Worm (Caenorhabditis elegans) whole organism, young adult: ENCODE results near the gene prx-5.
A peak's percentile ranks its signal among the peaks of the same experiment; 100 is the strongest.

Source experiments
- B0336.3 ChIP-seq: fragments of 200-800 bp; sonication (Bioruptor generic); IDR thresholded peaks from 2 replicates; pipeline ENCODE4 v1.3.6; 2022; ENCODE audit warnings: missing genetic modification characterization, missing compliant biosample characterization
- D2030.7 ChIP-seq: fragments of 200-800 bp; sonication (Bioruptor generic); IDR thresholded peaks from 2 replicates; pipeline ENCODE4 v1.3.6; 2022; ENCODE audit warnings: missing genetic modification reagents, missing genetic modification characterization, missing compliant biosample characterization
- F22D6.2 ChIP-seq: sonication (generic microtip); optimal IDR thresholded peaks from 2 replicates; lab custom pipeline; 2016; ENCODE audit warnings: mild to moderate bottlenecking, missing genetic modification characterization, missing compliant biosample characterization
- F23B12.7 ChIP-seq: sonication (generic microtip); optimal IDR thresholded peaks from 2 replicates; lab custom pipeline; 2017; ENCODE audit warnings: missing genetic modification characterization, mild to moderate bottlenecking, missing compliant biosample characterization, antibody characterized with exemption, moderate library complexity; ENCODE audit not compliant: insufficient read depth
- F33H1.4 ChIP-seq: fragments of 200-800 bp; sonication (Bioruptor generic); IDR thresholded peaks from 2 replicates; pipeline ENCODE4 v1.3.6; 2022; ENCODE audit warnings: missing genetic modification reagents, missing genetic modification characterization, missing compliant biosample characterization
- F49E8.2 ChIP-seq: sonication (generic microtip); optimal IDR thresholded peaks from 3 replicates; lab custom pipeline; 2017; ENCODE audit warnings: missing genetic modification characterization, mild to moderate bottlenecking, missing compliant biosample characterization, antibody characterized with exemption, moderate library complexity; ENCODE audit not compliant: insufficient read depth
- K11D2.4 ChIP-seq: fragments of 200-800 bp; sonication (Bioruptor generic); IDR thresholded peaks from 2 replicates; pipeline ENCODE4 v1.3.6; 2022; ENCODE audit warnings: missing genetic modification reagents, missing genetic modification characterization, missing compliant biosample characterization
- K12H6.12 ChIP-seq: fragments of 200-800 bp; sonication (Bioruptor generic); optimal IDR thresholded peaks from 2 replicates; lab custom pipeline; 2018; ENCODE audit warnings: mild to moderate bottlenecking, missing genetic modification characterization, missing compliant biosample characterization
- Y79H2A.3 ChIP-seq: fragments of 200-800 bp; sonication (Bioruptor generic); conservative IDR thresholded peaks from 2 replicates; pipeline ENCODE4 v1.3.6; 2022; ENCODE audit warnings: missing genetic modification reagents, missing genetic modification characterization, missing compliant biosample characterization
- atf-7 ChIP-seq: sonication (generic microtip); optimal IDR thresholded peaks from 2 replicates; lab custom pipeline; 2017; ENCODE audit warnings: mild to moderate bottlenecking, missing genetic modification characterization, missing compliant biosample characterization
- attf-3 ChIP-seq: fragments of 200-800 bp; sonication (Bioruptor generic); conservative IDR thresholded peaks from 2 replicates; pipeline ENCODE4 v1.3.6; 2022; ENCODE audit warnings: missing genetic modification reagents, missing genetic modification characterization, missing compliant biosample characterization
- attf-5 ChIP-seq: fragments of 200-800 bp; sonication (Bioruptor generic); optimal IDR thresholded peaks from 2 replicates; lab custom pipeline; 2018; ENCODE audit warnings: mild to moderate bottlenecking, missing genetic modification characterization, missing compliant biosample characterization
- ccch-3 ChIP-seq: fragments of 200-800 bp; sonication (Bioruptor generic); optimal IDR thresholded peaks from 2 replicates; lab custom pipeline; 2018; ENCODE audit warnings: mild to moderate bottlenecking, missing genetic modification characterization, missing compliant biosample characterization
- cebp-1 ChIP-seq, 2 experiments: fragments of 200-800 bp in 1 of 2; sonication (Bioruptor generic) in 1 of 2; sonication (generic microtip) in 1 of 2; IDR thresholded peaks in 1 of 2; optimal IDR thresholded peaks in 1 of 2; 2 replicates each; pipeline versions ENCODE4 v1.3.6 to Lab custom; 2017 to 2022; ENCODE audit warnings: missing compliant biosample characterization in 2 of 2, missing genetic modification characterization in 2 of 2, mild to moderate bottlenecking in 1 of 2, missing genetic modification reagents in 1 of 2, moderate library complexity in 1 of 2
- cebp-2 ChIP-seq: fragments of 200-800 bp; sonication (Bioruptor generic); IDR thresholded peaks from 2 replicates; pipeline ENCODE4 v1.3.6; 2022; ENCODE audit warnings: missing genetic modification characterization, missing compliant biosample characterization
- ceh-100 ChIP-seq: fragments of 200-800 bp; sonication (Bioruptor generic); IDR thresholded peaks from 2 replicates; pipeline ENCODE4 v1.3.6; 2022; ENCODE audit warnings: missing genetic modification reagents, missing genetic modification characterization, missing compliant biosample characterization
- ceh-27 ChIP-seq: fragments of 200-800 bp; sonication (Bioruptor generic); optimal IDR thresholded peaks from 2 replicates; lab custom pipeline; 2018; ENCODE audit warnings: mild to moderate bottlenecking, missing genetic modification characterization, moderate library complexity, missing compliant biosample characterization
- ceh-91 ChIP-seq: fragments of 200-800 bp; sonication (Bioruptor generic); IDR thresholded peaks from 2 replicates; pipeline ENCODE4 v1.3.6; 2022; ENCODE audit warnings: missing genetic modification reagents, missing genetic modification characterization, missing compliant biosample characterization
- die-1 ChIP-seq: sonication (generic microtip); optimal IDR thresholded peaks from 2 replicates; lab custom pipeline; 2016; ENCODE audit warnings: missing genotype, mild to moderate bottlenecking, missing genetic modification characterization, missing compliant biosample characterization
- dpff-1 ChIP-seq: sonication (generic microtip); optimal IDR thresholded peaks from 2 replicates; lab custom pipeline; 2017; ENCODE audit warnings: mild to moderate bottlenecking, missing genetic modification characterization, missing compliant biosample characterization
- egl-18 ChIP-seq: fragments of 200-800 bp; sonication (Bioruptor generic); IDR thresholded peaks from 2 replicates; pipeline ENCODE4 v1.3.6; 2022; ENCODE audit warnings: missing genetic modification reagents, missing genetic modification characterization, missing compliant biosample characterization
- gei-17 ChIP-seq: fragments of 200-800 bp; sonication (Bioruptor generic); optimal IDR thresholded peaks from 2 replicates; lab custom pipeline; 2018; ENCODE audit warnings: mild to moderate bottlenecking, missing genetic modification characterization, missing compliant biosample characterization
- him-1 ChIP-seq: sonication (generic microtip); optimal IDR thresholded peaks from 2 replicates; lab custom pipeline; 2016; ENCODE audit warnings: missing genotype, missing genetic modification reagents, missing genetic modification characterization, missing compliant biosample characterization
- hrde-1 ChIP-seq: sonication (generic microtip); optimal IDR thresholded peaks from 2 replicates; lab custom pipeline; 2016; ENCODE audit warnings: missing genetic modification characterization, mild to moderate bottlenecking, missing compliant biosample characterization, moderate library complexity, missing genotype, missing genetic modification reagents, borderline replicate concordance
- let-526 ChIP-seq: fragments of 200-800 bp; sonication (Bioruptor generic); IDR thresholded peaks from 2 replicates; pipeline ENCODE4 v1.3.6; 2022; ENCODE audit warnings: missing genetic modification reagents, missing genetic modification characterization, missing compliant biosample characterization
- mcd-1 ChIP-seq: fragments of 200-800 bp; sonication (Bioruptor generic); IDR thresholded peaks from 2 replicates; pipeline ENCODE4 v1.3.6; 2022; ENCODE audit warnings: missing genetic modification reagents, missing genetic modification characterization, missing compliant biosample characterization
- nfyb-1 ChIP-seq: fragments of 200-800 bp; sonication (Bioruptor generic); IDR thresholded peaks from 2 replicates; pipeline ENCODE4 v1.3.6; 2022; ENCODE audit warnings: missing genetic modification reagents, missing genetic modification characterization, missing compliant biosample characterization
- nhr-120 ChIP-seq: fragments of 200-800 bp; sonication (Bioruptor generic); IDR thresholded peaks from 2 replicates; pipeline ENCODE4 v1.3.6; 2022; ENCODE audit warnings: missing genetic modification characterization, missing compliant biosample characterization
- nhr-80 ChIP-seq: sonication (generic microtip); optimal IDR thresholded peaks from 2 replicates; lab custom pipeline; 2016; ENCODE audit warnings: missing genetic modification characterization, missing compliant biosample characterization
- tbx-9 ChIP-seq: sonication (generic microtip); optimal IDR thresholded peaks from 2 replicates; lab custom pipeline; 2016; ENCODE audit warnings: borderline replicate concordance, missing genetic modification characterization, inconsistent platforms, missing compliant biosample characterization

The prx-5 gene

DNA sequence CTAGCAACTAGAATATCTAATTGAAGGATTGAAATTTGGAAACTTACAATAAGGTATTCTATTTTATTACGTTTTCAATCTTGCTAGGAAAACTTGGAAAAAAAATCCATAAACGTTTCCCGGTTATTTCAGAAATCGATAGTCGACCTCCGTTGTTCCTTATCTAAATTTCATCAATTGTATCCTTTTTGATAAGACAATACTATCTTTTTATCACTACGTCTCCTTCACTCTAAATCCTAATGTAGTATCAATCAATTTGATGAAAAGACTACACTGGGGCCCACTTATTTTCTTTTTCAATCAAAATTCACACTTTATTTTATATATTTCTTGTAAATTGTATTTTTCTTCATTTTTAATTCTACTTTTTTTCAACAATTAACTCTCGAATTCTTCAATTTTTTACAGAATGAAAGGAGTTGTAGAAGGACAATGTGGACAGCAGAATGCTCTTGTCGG is at the start of gene prx-5:
prx-5 (plus strand) TSS at position 412 of the 462 bp plus-strand sequence.
- no peak for TF ChIP-seq K11D2.4
- TF ChIP-seq nhr-80 (tag; lab: Kevin White, UChicago) = peak; percentile 16

- no peak for TF ChIP-seq Y79H2A.3 (GFP tag; lab: Robert Waterston, UW)
- TF ChIP-seq F33H1.4 = no peak
- no peak for TF ChIP-seq let-526 (GFP tag; lab: Robert Waterston, UW)
- TF ChIP-seq ceh-91 (GFP tag; lab: Robert Waterston, UW) = no peak
- no peak for TF ChIP-seq dpff-1 (tag; lab: Kevin White, UChicago)
- TF ChIP-seq nhr-120 (GFP tag; lab: Robert Waterston, UW) = no peak
These were observed 45.8 kb upstream of the prx-5 start, which contains the start of gene atg-10 for ce11 chrII:8658835-8659234. Gene atg-10 (plus strand): TSS chrII:8659135.

DNA sequence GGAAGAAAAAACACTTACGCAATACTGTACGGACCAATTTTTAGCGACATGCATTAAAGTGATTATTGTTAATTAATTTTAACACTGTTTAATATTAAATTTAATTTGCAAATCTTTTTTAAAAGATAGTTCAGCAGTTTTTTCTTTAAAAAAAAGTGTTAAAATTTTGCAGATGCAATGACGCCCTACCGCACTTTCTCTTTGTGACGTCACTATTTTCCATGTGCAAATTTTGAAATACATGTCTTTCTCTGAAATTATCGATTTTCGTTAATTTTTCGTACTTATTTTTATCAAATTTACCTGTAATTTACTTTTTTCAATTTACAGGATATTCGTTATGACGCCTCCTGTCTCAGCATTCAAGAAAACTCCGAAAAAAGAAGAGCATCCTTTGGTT is 43.1 kb upstream of the prx-5 start, which contains the start of the genes piga-1 and eif-2Bepsilon:
piga-1 (minus strand) TSS at position 174 of the 400 bp plus-strand sequence.
eif-2Bepsilon (plus strand) TSS at position 331 of the 400 bp plus-strand sequence.
- TF ChIP-seq F23B12.7 (tag; lab: Kevin White, UChicago) = peak; percentile 44
- TF ChIP-seq ccch-3 (GFP tag; lab: Kevin White, UChicago) = no peak
- TF ChIP-seq tbx-9 (tag; lab: Kevin White, UChicago) = no peak
- no peak for TF ChIP-seq cebp-2 (GFP tag; lab: Robert Waterston, UW)
- TF ChIP-seq attf-5 (GFP tag; lab: Kevin White, UChicago) = peak; percentile 48
- TF ChIP-seq cebp-1 (GFP tag; IDR thresholded peaks at IDR 0.05; lab: Robert Waterston, UW) = peak; percentile 53; the same call in 1 of the 2 replicates
- peak; percentile 78 for TF ChIP-seq cebp-1 (tag; optimal IDR thresholded peaks at IDR 0.05; lab: Kevin White, UChicago)
- peak; percentile 63 for TF ChIP-seq mcd-1

- no peak for TF ChIP-seq die-1 (tag; lab: Kevin White, UChicago)
- TF ChIP-seq nfyb-1 (GFP tag; lab: Robert Waterston, UW) = no peak
- no peak for TF ChIP-seq gei-17 (GFP tag; lab: Kevin White, UChicago)
- no peak for TF ChIP-seq D2030.7 (GFP tag; lab: Robert Waterston, UW)
- no peak for TF ChIP-seq ceh-100
- no peak for TF ChIP-seq him-1 (tag; lab: Kevin White, UChicago)
- no peak for TF ChIP-seq attf-3 (GFP tag; lab: Robert Waterston, UW)
- TF ChIP-seq ceh-27 (GFP tag; lab: Kevin White, UChicago) = no peak
- no peak for TF ChIP-seq atf-7 (tag; lab: Kevin White, UChicago)
- no peak for TF ChIP-seq nhr-120 (GFP tag; lab: Robert Waterston, UW)
- TF ChIP-seq K12H6.12 (tag; lab: Kevin White, UChicago) = no peak
- TF ChIP-seq F49E8.2 (tag; lab: Kevin White, UChicago) = no peak
- no peak for TF ChIP-seq egl-18 (GFP tag; lab: Robert Waterston, UW)
- no peak for TF ChIP-seq hrde-1 (tag; lab: Kevin White, UChicago)
- TF ChIP-seq nhr-80 (tag; lab: Kevin White, UChicago) = no peak
- no peak for TF ChIP-seq attf-5 (GFP tag; lab: Kevin White, UChicago)
These were observed 40.1 kb upstream of the prx-5 start, which contains the start of gene etc-1 for ce11 chrII:8664533-8664932. Gene etc-1 (plus strand): TSS chrII:8664833.

- TF ChIP-seq him-1 (tag; lab: Kevin White, UChicago) = peak; percentile 91
- no peak for TF ChIP-seq F22D6.2 (tag; lab: Kevin White, UChicago)
- peak; percentile 10; the same call in 1 of the 2 replicates for TF ChIP-seq B0336.3 (GFP tag; lab: Robert Waterston, UW)
These were observed 35.8 kb upstream of the prx-5 start for ce11 chrII:8668871-8669270.
